Fruit fly (Drosophila melanogaster) whole organism, embryonic: ENCODE data around the gene CG31029.

Experiments
- Abd-B ChIP-seq: fragments of 200-800 bp; sonication (Bioruptor generic); optimal IDR thresholded peaks from 2 replicates; lab custom pipeline; 2018; ENCODE audit warnings: missing biosample characterization, mild to moderate bottlenecking, missing genetic modification characterization, moderate library complexity
- CG10979 ChIP-seq: fragments of 200-800 bp; sonication (Bioruptor generic); optimal IDR thresholded peaks from 2 replicates; lab custom pipeline; 2018; ENCODE audit warnings: missing biosample characterization, mild to moderate bottlenecking, missing genetic modification characterization, moderate library complexity
- CG11504 ChIP-seq: fragments of 200-800 bp; sonication (Bioruptor generic); optimal IDR thresholded peaks from 3 replicates; lab custom pipeline; 2019; ENCODE audit warnings: missing biosample characterization, mild to moderate bottlenecking, missing genetic modification characterization, moderate library complexity
- CG12219 ChIP-seq: fragments of 200-800 bp; sonication (Bioruptor generic); optimal IDR thresholded peaks from 3 replicates; lab custom pipeline; 2018; ENCODE audit warnings: missing biosample characterization, mild to moderate bottlenecking, missing genetic modification characterization
- CG14441 ChIP-seq: fragments of 200-800 bp; sonication (Bioruptor generic); IDR thresholded peaks from 2 replicates; pipeline ENCODE4 v1.3.6; 2022; ENCODE audit warnings: missing biosample characterization, missing genetic modification characterization
- CG17361 ChIP-seq: fragments of 200-800 bp; sonication (Bioruptor generic); IDR thresholded peaks from 3 replicates; pipeline ENCODE4 v1.3.6; 2022; ENCODE audit warnings: missing biosample characterization, missing genetic modification characterization
- CG1792 ChIP-seq: fragments of 200-800 bp; sonication (Bioruptor generic); optimal IDR thresholded peaks from 2 replicates; lab custom pipeline; 2016; ENCODE audit warnings: missing biosample characterization, missing genetic modification characterization
- CG2712 ChIP-seq: fragments of 200-800 bp; optimal IDR thresholded peaks from 3 replicates; lab custom pipeline; 2019; ENCODE audit warnings: missing biosample characterization, mild to moderate bottlenecking, missing genetic modification characterization, moderate library complexity
- CG2875 ChIP-seq: fragments of 200-800 bp; sonication (Bioruptor generic); optimal IDR thresholded peaks from 2 replicates; lab custom pipeline; 2017; ENCODE audit warnings: missing biosample characterization, mild to moderate bottlenecking, missing genetic modification characterization, missing genetic modification reagents
- CG31365 ChIP-seq: fragments of 200-800 bp; sonication (Bioruptor generic); optimal IDR thresholded peaks from 2 replicates; lab custom pipeline; 2018; ENCODE audit warnings: missing biosample characterization, mild to moderate bottlenecking, missing genetic modification characterization
- CG4854 ChIP-seq: fragments of 200-800 bp; sonication (Bioruptor generic); optimal IDR thresholded peaks from 2 replicates; lab custom pipeline; 2016; ENCODE audit warnings: missing biosample characterization, missing genetic modification characterization, inconsistent platforms
- CG7928 ChIP-seq: fragments of 200-800 bp; sonication (Bioruptor generic); optimal IDR thresholded peaks from 2 replicates; lab custom pipeline; 2017; ENCODE audit warnings: missing biosample characterization, mild to moderate bottlenecking, missing genetic modification characterization
- CG7963 ChIP-seq: fragments of 200-800 bp; sonication (Bioruptor generic); IDR thresholded peaks from 3 replicates; pipeline ENCODE4 v1.3.6; 2022; ENCODE audit warnings: missing biosample characterization, missing genetic modification characterization; ENCODE audit not compliant: partially characterized antibody
- CG7987 ChIP-seq: fragments of 200-800 bp; sonication (Bioruptor generic); optimal IDR thresholded peaks from 2 replicates; lab custom pipeline; 2018; ENCODE audit warnings: missing biosample characterization, mild to moderate bottlenecking, missing genetic modification characterization, moderate library complexity
- CG8089 ChIP-seq: fragments of 200-800 bp; sonication (Bioruptor generic); optimal IDR thresholded peaks from 3 replicates; lab custom pipeline; 2016; ENCODE audit warnings: missing biosample characterization, missing genetic modification characterization
- CG8944 ChIP-seq: fragments of 200-800 bp; sonication (Bioruptor generic); optimal IDR thresholded peaks from 3 replicates; lab custom pipeline; 2016; ENCODE audit warnings: missing biosample characterization, missing genetic modification characterization
- CG9817 ChIP-seq: fragments of 200-800 bp; sonication (Bioruptor generic); optimal IDR thresholded peaks from 2 replicates; lab custom pipeline; 2018; ENCODE audit warnings: missing biosample characterization, mild to moderate bottlenecking, missing genetic modification characterization, moderate library complexity
- D19B ChIP-seq: fragments of 200-800 bp; sonication (Bioruptor generic); optimal IDR thresholded peaks from 2 replicates; lab custom pipeline; 2017; ENCODE audit warnings: missing biosample characterization, mild to moderate bottlenecking, missing genetic modification characterization
- E2f2 ChIP-seq: fragments of 200-800 bp; sonication (Bioruptor generic); IDR thresholded peaks from 2 replicates; pipeline ENCODE4 v1.3.6; 2022; ENCODE audit warnings: missing biosample characterization, missing genetic modification characterization
- Fer1 ChIP-seq: fragments of 200-800 bp; sonication (Bioruptor generic); optimal IDR thresholded peaks from 2 replicates; lab custom pipeline; 2017; ENCODE audit warnings: missing biosample characterization, mild to moderate bottlenecking, missing genetic modification characterization
- Gsc ChIP-seq: fragments of 200-800 bp; sonication (Bioruptor generic); IDR thresholded peaks from 2 replicates; pipeline ENCODE4 v1.3.6; 2022; ENCODE audit warnings: missing biosample characterization, missing genetic modification characterization
- HHEX ChIP-seq: fragments of 200-800 bp; sonication (Bioruptor generic); optimal IDR thresholded peaks from 3 replicates; lab custom pipeline; 2017; ENCODE audit warnings: missing biosample characterization, mild to moderate bottlenecking, missing genetic modification characterization, missing genetic modification reagents
- Kr ChIP-seq: fragments of 200-800 bp; sonication (Bioruptor generic); optimal IDR thresholded peaks from 2 replicates; lab custom pipeline; 2017; ENCODE audit warnings: missing biosample characterization, mild to moderate bottlenecking, missing genetic modification characterization
- MTF-1 ChIP-seq: fragments of 200-800 bp; sonication (Bioruptor generic); optimal IDR thresholded peaks from 2 replicates; lab custom pipeline; 2018; ENCODE audit warnings: missing biosample characterization, mild to moderate bottlenecking, missing genetic modification characterization, borderline replicate concordance
- NC2α ChIP-seq: fragments of 200-800 bp; sonication (Bioruptor generic); optimal IDR thresholded peaks from 2 replicates; lab custom pipeline; 2016; ENCODE audit warnings: missing biosample characterization, missing genetic modification characterization
- Oaz ChIP-seq: fragments of 200-800 bp; sonication (Bioruptor generic); IDR thresholded peaks from 2 replicates; pipeline ENCODE4 v1.3.6; 2022; ENCODE audit warnings: missing biosample characterization, missing genetic modification characterization
- Ptx1 ChIP-seq: fragments of 200-800 bp; sonication (Bioruptor generic); IDR thresholded peaks from 2 replicates; pipeline ENCODE4 v1.3.6; 2022; ENCODE audit warnings: missing biosample characterization, missing genetic modification characterization
- Ssrp ChIP-seq: fragments of 200-800 bp; sonication (Bioruptor generic); optimal IDR thresholded peaks from 2 replicates; lab custom pipeline; 2018; ENCODE audit warnings: missing biosample characterization, mild to moderate bottlenecking, missing genetic modification characterization, moderate library complexity
- Xrp1 ChIP-seq: fragments of 200-800 bp; sonication (Bioruptor generic); IDR thresholded peaks from 2 replicates; pipeline ENCODE4 v1.3.6; 2022; ENCODE audit warnings: missing biosample characterization, missing genetic modification characterization
- abd-A ChIP-seq: fragments of 200-800 bp; sonication (Bioruptor generic); optimal IDR thresholded peaks from 3 replicates; lab custom pipeline; 2019; ENCODE audit warnings: missing biosample characterization, mild to moderate bottlenecking, missing genetic modification characterization, moderate library complexity
- aop ChIP-seq: fragments of 200-800 bp; sonication (Bioruptor generic); IDR thresholded peaks from 2 replicates; pipeline ENCODE4 v1.3.6; 2022; ENCODE audit warnings: missing biosample characterization, missing genetic modification characterization
- bigmax ChIP-seq: fragments of 200-800 bp; sonication (Bioruptor generic); optimal IDR thresholded peaks from 2 replicates; lab custom pipeline; 2018; ENCODE audit warnings: missing biosample characterization, mild to moderate bottlenecking, missing genetic modification characterization
- emc ChIP-seq: fragments of 200-800 bp; sonication (Bioruptor generic); optimal IDR thresholded peaks from 2 replicates; lab custom pipeline; 2016; ENCODE audit warnings: missing biosample characterization, missing genetic modification characterization
- esg ChIP-seq: fragments of 200-800 bp; sonication (Bioruptor generic); conservative IDR thresholded peaks from 2 replicates; pipeline ENCODE4 v1.3.6; 2022; ENCODE audit warnings: missing biosample characterization, missing genetic modification characterization
- fu2 ChIP-seq: fragments of 200-800 bp; sonication (Bioruptor generic); optimal IDR thresholded peaks from 2 replicates; lab custom pipeline; 2016; ENCODE audit warnings: missing biosample characterization, missing genetic modification characterization
- grn ChIP-seq: fragments of 200-800 bp; sonication (Bioruptor generic); optimal IDR thresholded peaks from 3 replicates; lab custom pipeline; 2017; ENCODE audit warnings: missing biosample characterization, missing genetic modification characterization
- jigr1 ChIP-seq: fragments of 200-800 bp; sonication (Bioruptor generic); IDR thresholded peaks from 3 replicates; pipeline ENCODE4 v1.3.6; 2022; ENCODE audit warnings: missing biosample characterization, missing genetic modification characterization
- knrl ChIP-seq: fragments of 200-800 bp; sonication (Bioruptor generic); IDR thresholded peaks from 3 replicates; pipeline ENCODE4 v1.3.6; 2022; ENCODE audit warnings: missing biosample characterization, missing genetic modification characterization; ENCODE audit not compliant: partially characterized antibody
- org-1 ChIP-seq: fragments of 200-800 bp; sonication (Bioruptor generic); optimal IDR thresholded peaks from 2 replicates; lab custom pipeline; 2017; ENCODE audit warnings: missing biosample characterization, missing genetic modification characterization
- phol ChIP-seq: fragments of 200-800 bp; sonication (Bioruptor generic); optimal IDR thresholded peaks from 3 replicates; lab custom pipeline; 2018; ENCODE audit warnings: missing biosample characterization, mild to moderate bottlenecking, missing genetic modification characterization, moderate library complexity
- prd ChIP-seq, 3 experiments: fragments of >200 bp in 2 of 3; fragments of 200-800 bp in 1 of 3; sonication (Bioruptor generic) in 1 of 3; optimal IDR thresholded peaks in 2 of 3; IDR thresholded peaks in 1 of 3; 2 replicates in 2 of 3; 3 replicates in 1 of 3; pipeline versions ENCODE4 v1.3.6 to Lab custom; 2017 to 2022; ENCODE audit warnings: missing biosample characterization in 1 of 3, missing genetic modification characterization in 1 of 3
- pum ChIP-seq: fragments of 200-800 bp; sonication (Bioruptor generic); optimal IDR thresholded peaks from 2 replicates; lab custom pipeline; 2016; ENCODE audit warnings: missing biosample characterization, missing genetic modification characterization
- pzg ChIP-seq: fragments of 200-800 bp; sonication (Bioruptor generic); optimal IDR thresholded peaks from 3 replicates; lab custom pipeline; 2018; ENCODE audit warnings: missing biosample characterization, mild to moderate bottlenecking, missing genetic modification characterization, moderate library complexity
- ranshi ChIP-seq: fragments of 200-800 bp; sonication (Bioruptor generic); IDR thresholded peaks from 2 replicates; pipeline ENCODE4 v1.3.6; 2022; ENCODE audit warnings: missing biosample characterization, missing genetic modification characterization
- run ChIP-seq: fragments of 200-800 bp; sonication (Bioruptor generic); optimal IDR thresholded peaks from 3 replicates; lab custom pipeline; 2018; ENCODE audit warnings: missing biosample characterization, mild to moderate bottlenecking, missing genetic modification characterization
- sens-2 ChIP-seq: fragments of 200-800 bp; sonication (Bioruptor generic); IDR thresholded peaks from 2 replicates; pipeline ENCODE4 v1.3.6; 2022; ENCODE audit warnings: missing biosample characterization, missing genetic modification characterization
- seq ChIP-seq: fragments of 200-800 bp; sonication (Bioruptor generic); IDR thresholded peaks from 2 replicates; pipeline ENCODE4 v1.3.6; 2022; ENCODE audit warnings: missing biosample characterization, missing genetic modification characterization
- shn ChIP-seq: fragments of 200-800 bp; sonication (Bioruptor generic); optimal IDR thresholded peaks from 3 replicates; lab custom pipeline; 2016; ENCODE audit warnings: missing biosample characterization, missing genetic modification characterization
- sim ChIP-seq: fragments of 200-800 bp; sonication (Bioruptor generic); IDR thresholded peaks from 2 replicates; pipeline ENCODE4 v1.3.6; 2022; ENCODE audit warnings: missing biosample characterization, missing genetic modification characterization
- sima ChIP-seq: fragments of 200-800 bp; sonication (Bioruptor generic); optimal IDR thresholded peaks from 2 replicates; lab custom pipeline; 2016; ENCODE audit warnings: missing biosample characterization, missing genetic modification characterization
- tap ChIP-seq: fragments of 200-800 bp; optimal IDR thresholded peaks from 3 replicates; lab custom pipeline; 2019; ENCODE audit warnings: missing biosample characterization, mild to moderate bottlenecking, missing genetic modification characterization, moderate library complexity

CG31029 gene

dm6 chr3R:30083215-30083614, 49.0 kb downstream of the CG31029 start (continued):
- TF ChIP-seq org-1 (GFP tag; lab: Kevin White, UChicago) = no peak
- no peak for TF ChIP-seq D19B (GFP tag; lab: Kevin White, UChicago)
- TF ChIP-seq CG1792 (GFP tag; lab: Kevin White, UChicago) = no peak
- TF ChIP-seq sens-2 = no peak
- TF ChIP-seq jigr1 (GFP tag; lab: Robert Waterston, UW) = no peak
- no peak for TF ChIP-seq prd (optimal IDR thresholded peaks at IDR 0.05; lab: Kevin White, UChicago)
- TF ChIP-seq prd (GFP tag; IDR thresholded peaks at IDR 0.05; lab: Robert Waterston, UW) = peak; percentile 26; the same call in 1 of the 3 replicates
- TF ChIP-seq emc = no peak
- no peak for TF ChIP-seq Gsc
- TF ChIP-seq CG7963 = no peak
- TF ChIP-seq tap (tag; lab: Kevin White, UChicago) = no peak
- no peak for TF ChIP-seq CG31365 (tag; lab: Kevin White, UChicago)
- no peak for TF ChIP-seq aop (GFP tag; lab: Robert Waterston, UW)
- TF ChIP-seq CG11504 (tag; lab: Kevin White, UChicago) = peak; percentile 46
- TF ChIP-seq CG7987 (GFP tag; lab: Kevin White, UChicago) = no peak
- no peak for TF ChIP-seq CG8089 (GFP tag; lab: Kevin White, UChicago)
- TF ChIP-seq ranshi (GFP tag; lab: Robert Waterston, UW) = no peak
- peak; percentile 12 for TF ChIP-seq CG2712 (tag; lab: Kevin White, UChicago)
- TF ChIP-seq Oaz (GFP tag; lab: Robert Waterston, UW) = no peak
- TF ChIP-seq NC2α (GFP tag; lab: Kevin White, UChicago) = no peak
- no peak for TF ChIP-seq knrl
- no peak for TF ChIP-seq grn (GFP tag; lab: Kevin White, UChicago)
- no peak for TF ChIP-seq sima (GFP tag; lab: Kevin White, UChicago)
- TF ChIP-seq CG2875 (GFP tag; lab: Kevin White, UChicago) = no peak
- TF ChIP-seq MTF-1 (GFP tag; lab: Kevin White, UChicago) = no peak
- TF ChIP-seq seq = no peak
- TF ChIP-seq esg = no peak
- TF ChIP-seq Fer1 = no peak
- no peak for TF ChIP-seq pzg (GFP tag; lab: Kevin White, UChicago)
- peak; percentile 8; the same call in 1 of the 2 replicates for TF ChIP-seq E2f2
- TF ChIP-seq HHEX (GFP tag; lab: Kevin White, UChicago) = no peak
- peak; percentile 33 for TF ChIP-seq CG14441 (GFP tag; lab: Robert Waterston, UW)
- TF ChIP-seq fu2 (GFP tag; lab: Kevin White, UChicago) = no peak
- no peak for TF ChIP-seq CG7928 (GFP tag; lab: Kevin White, UChicago)
- TF ChIP-seq CG17361 = 0 out of 3 replicates have a peak, but pooled peaks have one; percentile 13
- TF ChIP-seq abd-A = no peak
- peak; percentile 0 for TF ChIP-seq CG10979
- no peak for TF ChIP-seq CG8944 (GFP tag; lab: Kevin White, UChicago)
- TF ChIP-seq bigmax (GFP tag; lab: Kevin White, UChicago) = no peak
- TF ChIP-seq CG4854 (GFP tag; lab: Kevin White, UChicago) = no peak
- TF ChIP-seq CG9817 (tag; lab: Kevin White, UChicago) = no peak
- peak; percentile 37; the same call in 1 of the 2 replicates for TF ChIP-seq Ptx1
- peak; percentile 24 for TF ChIP-seq phol
- no peak for TF ChIP-seq sim (GFP tag; lab: Robert Waterston, UW)
- no peak for TF ChIP-seq pum (GFP tag; lab: Kevin White, UChicago)
- peak; percentile 20 for TF ChIP-seq Ssrp (tag; lab: Kevin White, UChicago)
- no peak for TF ChIP-seq shn (GFP tag; lab: Kevin White, UChicago)
- no peak for TF ChIP-seq run
- TF ChIP-seq Abd-B (GFP tag; lab: Kevin White, UChicago) = peak; percentile 26
- peak; percentile 15; the same call in 1 of the 2 replicates for TF ChIP-seq Xrp1 (GFP tag; lab: Robert Waterston, UW)
- TF ChIP-seq Kr (GFP tag; lab: Kevin White, UChicago) = no peak
- TF ChIP-seq CG12219 = no peak
